Fruit fly (Drosophila melanogaster) whole organism, embryonic: ENCODE data around the gene Mct1.

ENCODE experiments used
- ATbp ChIP-seq: fragments of 200-800 bp; sonication (Bioruptor generic); optimal IDR thresholded peaks from 2 replicates; lab custom pipeline; 2017; ENCODE audit warnings: missing biosample characterization, mild to moderate bottlenecking, missing genetic modification characterization, missing genetic modification reagents
- CG14667 ChIP-seq: fragments of 200-800 bp; sonication (Bioruptor generic); IDR thresholded peaks from 2 replicates; pipeline ENCODE4 v1.3.6; 2022; ENCODE audit warnings: missing biosample characterization, missing genetic modification characterization
- CG15514 ChIP-seq: fragments of 200-800 bp; sonication (Bioruptor generic); optimal IDR thresholded peaks from 3 replicates; lab custom pipeline; 2017; ENCODE audit warnings: missing biosample characterization, missing genetic modification characterization, mild to moderate bottlenecking, moderate library complexity, missing genetic modification reagents
- CG1602 ChIP-seq: fragments of 200-800 bp; sonication (Bioruptor generic); optimal IDR thresholded peaks from 3 replicates; lab custom pipeline; 2016; ENCODE audit warnings: missing biosample characterization, missing genetic modification characterization
- CG1603 ChIP-seq: fragments of 200-800 bp; sonication (Bioruptor generic); optimal IDR thresholded peaks from 2 replicates; lab custom pipeline; 2019; ENCODE audit warnings: missing biosample characterization, mild to moderate bottlenecking, missing genetic modification characterization, moderate library complexity
- CG16863 ChIP-seq: fragments of 200-800 bp; sonication (Bioruptor generic); optimal IDR thresholded peaks from 3 replicates; lab custom pipeline; 2016; ENCODE audit warnings: missing biosample characterization, missing genetic modification characterization
- CG17328 ChIP-seq: fragments of 200-800 bp; sonication (Bioruptor generic); IDR thresholded peaks from 2 replicates; pipeline ENCODE4 v1.3.6; 2022; ENCODE audit warnings: missing biosample characterization, missing genetic modification characterization
- CG18476 ChIP-seq: fragments of 200-800 bp; sonication (Bioruptor generic); optimal IDR thresholded peaks from 2 replicates; lab custom pipeline; 2016; ENCODE audit warnings: missing biosample characterization, mild to moderate bottlenecking, missing genetic modification characterization
- CG3065 ChIP-seq: fragments of 200-800 bp; sonication (Bioruptor generic); optimal IDR thresholded peaks from 2 replicates; lab custom pipeline; 2016; ENCODE audit warnings: missing biosample characterization, missing genetic modification characterization
- CG31224 ChIP-seq: fragments of 200-800 bp; sonication (Bioruptor generic); IDR thresholded peaks from 2 replicates; pipeline ENCODE4 v1.3.6; 2022; ENCODE audit warnings: missing biosample characterization, missing genetic modification characterization
- CG31441 ChIP-seq: fragments of 200-800 bp; sonication (Bioruptor generic); IDR thresholded peaks from 2 replicates; pipeline ENCODE4 v1.3.6; 2022; ENCODE audit warnings: missing biosample characterization, missing genetic modification characterization
- CG3163 ChIP-seq: fragments of 200-800 bp; sonication (Bioruptor generic); optimal IDR thresholded peaks from 3 replicates; lab custom pipeline; 2016; ENCODE audit warnings: missing biosample characterization, missing genetic modification characterization
- CG34376 ChIP-seq: fragments of 200-800 bp; sonication (Bioruptor generic); optimal IDR thresholded peaks from 2 replicates; lab custom pipeline; 2018; ENCODE audit warnings: missing biosample characterization, mild to moderate bottlenecking, missing genetic modification characterization
- CG4404 ChIP-seq: fragments of 200-800 bp; sonication (Bioruptor generic); IDR thresholded peaks from 2 replicates; pipeline ENCODE4 v1.3.6; 2022; ENCODE audit warnings: missing biosample characterization, missing genetic modification characterization
- CG4424 ChIP-seq: fragments of 200-800 bp; sonication (Bioruptor generic); optimal IDR thresholded peaks from 3 replicates; lab custom pipeline; 2016; ENCODE audit warnings: missing biosample characterization, missing genetic modification characterization
- CG4730 ChIP-seq: fragments of 200-800 bp; sonication (Bioruptor generic); IDR thresholded peaks from 2 replicates; pipeline ENCODE4 v1.3.6; 2022; ENCODE audit warnings: missing biosample characterization, missing genetic modification characterization
- CG6254 ChIP-seq: fragments of 200-800 bp; sonication (Bioruptor generic); optimal IDR thresholded peaks from 3 replicates; lab custom pipeline; 2017; ENCODE audit warnings: mild to moderate bottlenecking, missing biosample characterization, missing genetic modification reagents, missing genetic modification characterization
- CG6791 ChIP-seq: fragments of 200-800 bp; sonication (Bioruptor generic); IDR thresholded peaks from 3 replicates; pipeline ENCODE4 v1.3.6; 2022; ENCODE audit warnings: missing biosample characterization, missing genetic modification characterization; ENCODE audit not compliant: partially characterized antibody
- CG8281 ChIP-seq: fragments of 200-800 bp; sonication (Bioruptor generic); optimal IDR thresholded peaks from 2 replicates; lab custom pipeline; 2018; ENCODE audit warnings: missing biosample characterization, mild to moderate bottlenecking, missing genetic modification characterization, moderate library complexity
- CG8359 ChIP-seq: fragments of 200-800 bp; sonication (Bioruptor generic); optimal IDR thresholded peaks from 2 replicates; lab custom pipeline; 2017; ENCODE audit warnings: missing biosample characterization, mild to moderate bottlenecking, missing genetic modification characterization, borderline replicate concordance
- CG8388 ChIP-seq: fragments of 200-800 bp; sonication (Bioruptor generic); optimal IDR thresholded peaks from 2 replicates; lab custom pipeline; 2019; ENCODE audit warnings: missing biosample characterization, mild to moderate bottlenecking, missing genetic modification characterization, moderate library complexity
- CG8478 ChIP-seq: fragments of >200 bp; optimal IDR thresholded peaks from 2 replicates; lab custom pipeline; 2018
- CG9797 ChIP-seq: fragments of 200-800 bp; sonication (Bioruptor generic); optimal IDR thresholded peaks from 3 replicates; lab custom pipeline; 2018; ENCODE audit warnings: missing biosample characterization, mild to moderate bottlenecking, missing genetic modification characterization
- D ChIP-seq, 2 experiments: fragments of 200-800 bp in 1 of 2; fragments of >200 bp in 1 of 2; sonication (Bioruptor generic) in 1 of 2; optimal IDR thresholded peaks; 2 replicates in 1 of 2; 3 replicates in 1 of 2; lab custom pipeline; 2017; ENCODE audit warnings: mild to moderate bottlenecking in 1 of 2, missing biosample characterization in 1 of 2, missing genetic modification characterization in 1 of 2, missing genetic modification reagents in 1 of 2
- Dfd ChIP-seq, 2 experiments: fragments of >200 bp; optimal IDR thresholded peaks; 2 replicates each; lab custom pipeline; 2017; ENCODE audit warnings: missing biosample characterization in 2 of 2, missing genetic modification characterization in 2 of 2
- E2f1 ChIP-seq: fragments of 200-800 bp; sonication (Bioruptor generic); IDR thresholded peaks from 2 replicates; pipeline ENCODE4 v1.3.6; 2022; ENCODE audit warnings: missing biosample characterization, missing genetic modification characterization
- HLH54F ChIP-seq: fragments of 200-800 bp; sonication (Bioruptor generic); optimal IDR thresholded peaks from 3 replicates; lab custom pipeline; 2016; ENCODE audit warnings: missing biosample characterization, missing genetic modification characterization
- Lpt ChIP-seq: fragments of >200 bp; optimal IDR thresholded peaks from 2 replicates; lab custom pipeline; 2018; ENCODE audit warnings: missing biosample characterization, missing genetic modification characterization
- Med ChIP-seq: fragments of 200-800 bp; sonication (Bioruptor generic); peaks from one replicate; lab custom pipeline; 2016; ENCODE audit warnings: missing biosample characterization, missing genetic modification characterization, mild to moderate bottlenecking, inconsistent platforms, moderate library complexity
- Neu2 ChIP-seq: fragments of 200-800 bp; sonication (Bioruptor generic); optimal IDR thresholded peaks from 3 replicates; lab custom pipeline; 2016; ENCODE audit warnings: missing biosample characterization, missing genetic modification characterization, borderline replicate concordance
- Rx ChIP-seq: fragments of 200-800 bp; sonication (Bioruptor generic); IDR thresholded peaks from 2 replicates; pipeline ENCODE4 v1.3.6; 2022; ENCODE audit warnings: missing biosample characterization, missing genetic modification characterization
- Ssrp ChIP-seq: fragments of 200-800 bp; sonication (Bioruptor generic); optimal IDR thresholded peaks from 2 replicates; lab custom pipeline; 2018; ENCODE audit warnings: missing biosample characterization, mild to moderate bottlenecking, missing genetic modification characterization, moderate library complexity
- TFAM ChIP-seq: fragments of 200-800 bp; sonication (Bioruptor generic); optimal IDR thresholded peaks from 2 replicates; lab custom pipeline; 2017; ENCODE audit warnings: missing biosample characterization, missing genetic modification characterization, inconsistent platforms
- az2 ChIP-seq: fragments of 200-800 bp; sonication (Bioruptor generic); optimal IDR thresholded peaks from 3 replicates; lab custom pipeline; 2016; ENCODE audit warnings: missing biosample characterization, missing genetic modification characterization
- dimm ChIP-seq: fragments of 200-800 bp; sonication (Bioruptor generic); IDR thresholded peaks from 2 replicates; pipeline ENCODE4 v1.3.6; 2022; ENCODE audit warnings: missing biosample characterization, missing genetic modification characterization
- dysf ChIP-seq: fragments of 200-800 bp; sonication (Bioruptor generic); IDR thresholded peaks from 3 replicates; pipeline ENCODE4 v1.3.6; 2022; ENCODE audit warnings: missing biosample characterization, missing genetic modification characterization
- eyg ChIP-seq: fragments of 200-800 bp; sonication (Bioruptor generic); optimal IDR thresholded peaks from 3 replicates; lab custom pipeline; 2016; ENCODE audit warnings: missing biosample characterization, missing genetic modification characterization
- fru ChIP-seq: fragments of >200 bp; optimal IDR thresholded peaks from 2 replicates; lab custom pipeline; 2017
- jing ChIP-seq: fragments of 200-800 bp; sonication (Bioruptor generic); optimal IDR thresholded peaks from 2 replicates; lab custom pipeline; 2018; ENCODE audit warnings: missing biosample characterization, mild to moderate bottlenecking, missing genetic modification characterization
- mld ChIP-seq: fragments of 200-800 bp; sonication (Bioruptor generic); IDR thresholded peaks from 3 replicates; pipeline ENCODE4 v1.3.6; 2022; ENCODE audit warnings: missing biosample characterization, missing genetic modification characterization; ENCODE audit not compliant: partially characterized antibody
- nmo ChIP-seq: fragments of 200-800 bp; sonication (Bioruptor generic); optimal IDR thresholded peaks from 2 replicates; lab custom pipeline; 2018; ENCODE audit warnings: missing biosample characterization, mild to moderate bottlenecking, missing genetic modification characterization, moderate library complexity
- pho ChIP-seq: fragments of 200-800 bp; sonication (Bioruptor generic); optimal IDR thresholded peaks from 2 replicates; lab custom pipeline; 2016; ENCODE audit warnings: missing biosample characterization, missing genetic modification characterization
- pnt ChIP-seq: fragments of 200-800 bp; sonication (Bioruptor generic); optimal IDR thresholded peaks from 3 replicates; lab custom pipeline; 2016; ENCODE audit warnings: missing biosample characterization, missing genetic modification characterization
- pzg ChIP-seq: fragments of 200-800 bp; sonication (Bioruptor generic); optimal IDR thresholded peaks from 3 replicates; lab custom pipeline; 2018; ENCODE audit warnings: missing biosample characterization, mild to moderate bottlenecking, missing genetic modification characterization, moderate library complexity
- so ChIP-seq: fragments of 200-800 bp; sonication (Bioruptor generic); IDR thresholded peaks from 3 replicates; pipeline ENCODE4 v1.3.6; 2022; ENCODE audit warnings: missing biosample characterization, missing genetic modification characterization
- ssp ChIP-seq: fragments of 200-800 bp; sonication (Bioruptor generic); IDR thresholded peaks from 2 replicates; pipeline ENCODE4 v1.3.6; 2022; ENCODE audit warnings: missing biosample characterization, missing genetic modification characterization
- tgo ChIP-seq: fragments of 200-800 bp; sonication (Bioruptor generic); IDR thresholded peaks from 3 replicates; pipeline ENCODE4 v1.3.6; 2022; ENCODE audit warnings: missing biosample characterization, missing genetic modification characterization
- tup ChIP-seq: fragments of 200-800 bp; sonication (Bioruptor generic); optimal IDR thresholded peaks from 2 replicates; lab custom pipeline; 2016; ENCODE audit warnings: missing biosample characterization, mild to moderate bottlenecking, missing genetic modification characterization, moderate library complexity
- vfl ChIP-seq: fragments of 200-800 bp; sonication (Bioruptor generic); optimal IDR thresholded peaks from 2 replicates; lab custom pipeline; 2016; ENCODE audit warnings: missing biosample characterization, missing genetic modification characterization

The Mct1 gene

DNA sequence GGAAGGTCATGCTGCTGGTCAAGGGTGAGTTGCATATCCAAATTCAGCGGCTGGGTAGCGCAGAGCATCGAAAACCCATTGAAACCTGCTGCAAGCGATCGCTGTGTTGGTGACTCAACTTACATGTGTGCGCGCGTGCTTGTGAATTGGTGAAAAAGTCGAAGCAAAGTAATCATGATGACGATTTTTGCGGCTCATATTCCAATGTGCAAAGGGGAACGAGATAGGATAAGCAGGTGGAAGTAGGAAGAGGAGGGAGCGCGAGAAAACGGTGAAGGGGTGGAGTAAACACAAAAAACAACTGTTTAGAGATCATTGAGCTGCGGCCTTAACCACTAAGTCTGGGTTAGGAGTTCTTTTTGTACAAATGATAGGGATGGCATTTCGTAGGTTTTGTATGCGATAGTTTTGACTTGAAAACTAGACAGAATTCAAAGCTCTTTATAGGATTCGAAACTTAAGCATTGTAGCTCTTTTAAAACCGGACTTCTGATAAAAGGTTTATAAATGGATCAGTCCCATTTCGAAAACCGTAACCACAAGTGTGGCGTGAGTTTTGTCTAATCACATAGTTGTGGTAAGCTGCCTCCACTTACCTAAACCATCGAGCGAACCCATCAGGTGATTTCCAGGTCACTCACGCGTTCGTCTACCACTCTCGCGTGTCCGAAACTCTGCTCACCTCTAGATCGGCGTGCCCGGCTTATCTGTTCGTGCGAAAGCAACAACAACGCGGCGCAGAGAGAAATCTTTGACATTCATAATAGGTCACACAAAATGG lies 43.1 kb upstream of the Mct1 start (continued):
- TF ChIP-seq tup = no peak
- TF ChIP-seq tgo = no peak; the same call in 2 of the 3 replicates
- peak; percentile 33 for TF ChIP-seq CG18476 (GFP tag; lab: Kevin White, UChicago)
- TF ChIP-seq E2f1 (GFP tag; lab: Robert Waterston, UW) = 0 out of 2 replicates have a peak, but pooled peaks have one; percentile 11
- TF ChIP-seq CG14667 = 0 out of 2 replicates have a peak, but pooled peaks have one; percentile 5
- no peak for TF ChIP-seq Dfd (GFP tag; optimal IDR thresholded peaks at IDR 0.05; lab: Kevin White, UChicago)
- no peak for TF ChIP-seq CG3065 (GFP tag; lab: Kevin White, UChicago)
- peak; percentile 12 for TF ChIP-seq pzg (GFP tag; lab: Kevin White, UChicago)
- TF ChIP-seq Ssrp (tag; lab: Kevin White, UChicago) = peak; percentile 16
- TF ChIP-seq nmo (GFP tag; lab: Kevin White, UChicago) = peak; percentile 24
- TF ChIP-seq Neu2 (GFP tag; lab: Kevin White, UChicago) = no peak
- no peak for TF ChIP-seq CG8359 (GFP tag; lab: Kevin White, UChicago)
- TF ChIP-seq pnt (GFP tag; lab: Kevin White, UChicago) = peak; percentile 1
- no peak for TF ChIP-seq fru (lab: Kevin White, UChicago)
- no peak for TF ChIP-seq ATbp (GFP tag; lab: Kevin White, UChicago)
- no peak for TF ChIP-seq CG8478 (lab: Kevin White, UChicago)
- no peak for TF ChIP-seq CG16863 (GFP tag; lab: Kevin White, UChicago)
- TF ChIP-seq CG4730 (GFP tag; lab: Robert Waterston, UW) = no peak
- TF ChIP-seq CG8388 = no peak
- TF ChIP-seq CG34376 (GFP tag; lab: Kevin White, UChicago) = peak; percentile 31
- TF ChIP-seq az2 = no peak
- TF ChIP-seq CG6254 (GFP tag; lab: Kevin White, UChicago) = no peak
- no peak; the same call in 2 of the 3 replicates for TF ChIP-seq mld (GFP tag; lab: Robert Waterston, UW)
- peak; percentile 35 for TF ChIP-seq pho (GFP tag; lab: Kevin White, UChicago)
- peak; percentile 92 for TF ChIP-seq Med
- peak; percentile 9 for TF ChIP-seq eyg (GFP tag; lab: Kevin White, UChicago)
- TF ChIP-seq dimm = 0 out of 2 replicates have a peak, but pooled peaks have one; percentile 20
- TF ChIP-seq Rx (GFP tag; lab: Robert Waterston, UW) = no peak
- no peak for TF ChIP-seq CG17328 (GFP tag; lab: Robert Waterston, UW)
- TF ChIP-seq ssp (GFP tag; lab: Robert Waterston, UW) = peak; percentile 31; the same call in 1 of the 2 replicates
- TF ChIP-seq CG9797 = no peak
- TF ChIP-seq D (optimal IDR thresholded peaks at IDR 0.05; lab: Kevin White, UChicago) = peak; percentile 13
- TF ChIP-seq D (GFP tag; optimal IDR thresholded peaks at IDR 0.05; lab: Kevin White, UChicago) = no peak
- TF ChIP-seq CG8281 (tag; lab: Kevin White, UChicago) = no peak
- peak; percentile 8 for TF ChIP-seq CG1603 (tag; lab: Kevin White, UChicago)
- peak; percentile 0 for TF ChIP-seq jing (GFP tag; lab: Kevin White, UChicago)
- peak; percentile 8 for TF ChIP-seq CG4424
- peak; percentile 62; the same call in 2 of the 3 replicates for TF ChIP-seq CG6791
- no peak for TF ChIP-seq CG1602 (GFP tag; lab: Kevin White, UChicago)
- TF ChIP-seq TFAM (GFP tag; lab: Kevin White, UChicago) = no peak
- TF ChIP-seq CG31224 (GFP tag; lab: Robert Waterston, UW) = no peak
- no peak for TF ChIP-seq so (GFP tag; lab: Robert Waterston, UW)
- TF ChIP-seq HLH54F (GFP tag; lab: Kevin White, UChicago) = peak; percentile 6
- no peak for TF ChIP-seq CG15514 (GFP tag; lab: Kevin White, UChicago)
- no peak for TF ChIP-seq vfl (GFP tag; lab: Kevin White, UChicago)
- TF ChIP-seq CG4404 (GFP tag; lab: Robert Waterston, UW) = peak; percentile 37; the same call in 1 of the 2 replicates
- TF ChIP-seq CG31441 = peak; percentile 36; the same call in 1 of the 2 replicates
- TF ChIP-seq CG3163 (GFP tag; lab: Kevin White, UChicago) = no peak
- peak; percentile 49; the same call in 2 of the 3 replicates for TF ChIP-seq dysf (GFP tag; lab: Robert Waterston, UW)
- TF ChIP-seq Lpt (GFP tag; lab: Kevin White, UChicago) = no peak
